Worm (Caenorhabditis elegans): ENCODE measurements around the gene F57G12.1.

The F57G12.1 gene

ce11 chrX:12143693-12144092 lies 27.8 kb downstream of the F57G12.1 start, which contains the start of gene M153.5:
Gene M153.5 (plus strand): TSS chrX:12143993.
- TF ChIP-seq ceh-13 (GFP tag; optimal IDR thresholded peaks at IDR 0.05) = no peak
- TF ChIP-seq tbx-37 (GFP tag; conservative IDR thresholded peaks at IDR 0.05) = no peak
- TF ChIP-seq ceh-36 (tag; optimal IDR thresholded peaks at IDR 0.05) = no peak
- no peak for TF ChIP-seq scrt-1 (GFP tag; IDR thresholded peaks at IDR 0.05)
- TF ChIP-seq hnd-1 (tag; optimal IDR thresholded peaks at IDR 0.05) = no peak
- no peak for TF ChIP-seq ama-1 (optimal IDR thresholded peaks at IDR 0.05)
- TF ChIP-seq tra-4 (tag; optimal IDR thresholded peaks at IDR 0.05) = no peak
- TF ChIP-seq flt-1 (GFP tag; IDR thresholded peaks at IDR 0.05) = no peak
- no peak for TF ChIP-seq ets-7 (tag; optimal IDR thresholded peaks at IDR 0.05)
- TF ChIP-seq hmg-4 (GFP tag; optimal IDR thresholded peaks at IDR 0.05) = no peak
- TF ChIP-seq tbx-11 (GFP tag; IDR thresholded peaks at IDR 0.05) = no peak
- TF ChIP-seq F13C5.2 (tag; optimal IDR thresholded peaks at IDR 0.05) = no peak
- TF ChIP-seq sea-1 (GFP tag; conservative IDR thresholded peaks at IDR 0.05) = no peak
- no peak for TF ChIP-seq hmbx-1 (tag; optimal IDR thresholded peaks at IDR 0.05)
- no peak for TF ChIP-seq aly-1 (tag; optimal IDR thresholded peaks at IDR 0.05)

DNA sequence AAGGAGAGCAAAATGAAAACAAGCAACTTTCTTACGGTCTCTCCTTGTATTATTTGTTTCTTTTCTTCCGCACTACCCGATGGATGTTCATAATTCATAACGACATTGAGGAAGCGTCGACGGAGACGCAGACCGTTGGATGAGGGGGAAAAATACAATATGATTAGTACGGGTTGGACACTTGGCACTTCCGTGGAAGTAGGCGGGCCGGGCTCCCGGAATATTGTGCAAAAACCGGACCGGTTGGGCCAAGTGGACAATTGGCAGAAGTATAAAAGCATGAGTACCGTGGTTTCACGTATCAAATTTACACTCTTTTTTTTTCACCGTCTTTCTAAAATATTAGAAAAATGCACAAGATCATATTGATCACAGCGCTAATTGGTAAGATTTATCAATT lies 28.9 kb downstream of the F57G12.1 start, which contains the start of gene M153.3:
M153.3 (plus strand) TSS at position 301 of the 400 bp plus-strand sequence.
- TF ChIP-seq aly-1 (tag; optimal IDR thresholded peaks at IDR 0.05) (no peak), scrt-1 (GFP tag; IDR thresholded peaks at IDR 0.05) (no peak), sea-1 (GFP tag; conservative IDR thresholded peaks at IDR 0.05) (no peak), ceh-36 (tag; optimal IDR thresholded peaks at IDR 0.05) (no peak), ceh-13 (GFP tag; optimal IDR thresholded peaks at IDR 0.05) (no peak), flt-1 (GFP tag; IDR thresholded peaks at IDR 0.05) (no peak), ets-7 (tag; optimal IDR thresholded peaks at IDR 0.05) (no peak), hnd-1 (tag; optimal IDR thresholded peaks at IDR 0.05) (no peak), F13C5.2 (tag; optimal IDR thresholded peaks at IDR 0.05) (no peak), ama-1 (optimal IDR thresholded peaks at IDR 0.05) (no peak), tra-4 (tag; optimal IDR thresholded peaks at IDR 0.05) (no peak)

DNA sequence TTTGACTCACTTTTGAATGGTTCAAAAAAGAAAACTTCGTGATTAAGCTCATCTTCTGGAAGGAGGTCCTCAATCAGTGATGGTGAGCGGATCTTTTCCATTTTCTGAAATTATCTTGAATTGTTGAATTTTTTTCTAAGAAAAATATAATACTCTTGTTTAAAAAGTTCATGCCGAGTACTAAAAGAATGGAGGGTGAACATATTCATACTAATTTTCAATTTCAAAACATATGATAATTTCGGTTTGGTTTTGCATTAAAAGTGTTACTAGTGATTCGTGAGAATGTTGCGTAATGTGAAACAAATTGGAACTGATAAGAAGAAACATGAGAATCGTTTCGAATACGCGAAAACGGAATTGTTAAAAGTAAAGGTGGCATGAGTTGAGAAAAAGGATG lies 30.4 kb downstream of the F57G12.1 start, which contains the start of gene lyst-1:
lyst-1 (minus strand) TSS at position 101 of the 400 bp plus-strand sequence.
- TF ChIP-seq hmbx-1 (tag; optimal IDR thresholded peaks at IDR 0.05) (no peak), tra-4 (tag; optimal IDR thresholded peaks at IDR 0.05) (no peak), hmg-4 (GFP tag; optimal IDR thresholded peaks at IDR 0.05) (no peak), tbx-37 (GFP tag; conservative IDR thresholded peaks at IDR 0.05) (no peak), ceh-13 (GFP tag; optimal IDR thresholded peaks at IDR 0.05) (no peak), hnd-1 (tag; optimal IDR thresholded peaks at IDR 0.05) (no peak), tbx-11 (GFP tag; IDR thresholded peaks at IDR 0.05) (no peak), pes-1 (GFP tag; IDR thresholded peaks at IDR 0.05) (no peak), scrt-1 (GFP tag; IDR thresholded peaks at IDR 0.05) (no peak), ets-7 (tag; optimal IDR thresholded peaks at IDR 0.05) (no peak), ceh-36 (tag; optimal IDR thresholded peaks at IDR 0.05) (no peak), aly-1 (tag; optimal IDR thresholded peaks at IDR 0.05) (no peak), ama-1 (optimal IDR thresholded peaks at IDR 0.05) (no peak), sea-1 (GFP tag; conservative IDR thresholded peaks at IDR 0.05) (no peak), F13C5.2 (tag; optimal IDR thresholded peaks at IDR 0.05) (no peak), B0310.2 (tag; optimal IDR thresholded peaks at IDR 0.05) (no peak)

- TF ChIP-seq ets-7 (tag; optimal IDR thresholded peaks at IDR 0.05) = no peak
- TF ChIP-seq aly-1 (tag; optimal IDR thresholded peaks at IDR 0.05) = no peak
- no peak for TF ChIP-seq B0310.2 (tag; optimal IDR thresholded peaks at IDR 0.05)
- TF ChIP-seq pes-1 (GFP tag; IDR thresholded peaks at IDR 0.05) = no peak
- TF ChIP-seq sea-1 (GFP tag; conservative IDR thresholded peaks at IDR 0.05) = no peak
- TF ChIP-seq F13C5.2 (tag; optimal IDR thresholded peaks at IDR 0.05) = no peak
These were observed 46.2 kb downstream of the F57G12.1 start, which contains the start of gene lgc-18 for ce11 chrX:12125308-12125707. Gene lgc-18 (plus strand): TSS chrX:12125608.

- TF ChIP-seq B0310.2 (tag; optimal IDR thresholded peaks at IDR 0.05) = no peak
- TF ChIP-seq sea-1 (GFP tag; conservative IDR thresholded peaks at IDR 0.05) = no peak
- TF ChIP-seq hnd-1 (tag; optimal IDR thresholded peaks at IDR 0.05) = no peak
- no peak for TF ChIP-seq hmbx-1 (tag; optimal IDR thresholded peaks at IDR 0.05)
- no peak for TF ChIP-seq aly-1 (tag; optimal IDR thresholded peaks at IDR 0.05)
- no peak for TF ChIP-seq flt-1 (GFP tag; IDR thresholded peaks at IDR 0.05)
These were observed 48.3 kb downstream of the F57G12.1 start, which contains the start of gene T01H10.11 for ce11 chrX:12123152-12123551. Gene T01H10.11 (plus strand): TSS chrX:12123452.

DNA sequence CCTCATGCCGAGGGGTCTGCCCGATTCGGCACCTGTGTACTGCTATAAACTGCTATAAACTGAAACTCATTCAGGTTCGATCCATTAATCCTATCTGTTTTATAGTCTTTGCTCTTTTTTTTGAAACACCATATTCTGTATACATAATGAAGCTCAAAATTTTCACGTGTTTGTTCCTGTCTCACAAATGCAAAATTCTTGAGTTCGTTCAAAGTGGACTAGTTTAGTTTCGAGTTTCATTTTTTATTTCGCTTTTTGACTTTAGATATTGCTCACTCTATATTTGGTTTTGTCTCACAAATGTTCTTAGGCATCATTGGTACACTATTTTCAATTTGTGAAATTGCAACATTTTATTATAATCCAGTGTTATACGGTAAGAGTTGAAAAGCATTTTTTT lies 50.2 kb downstream of the F57G12.1 start, which contains the start of gene lgc-17:
lgc-17 (plus strand) TSS at position 301 of the 400 bp plus-strand sequence.
- TF ChIP-seq ceh-13 (GFP tag; optimal IDR thresholded peaks at IDR 0.05) = no peak
- TF ChIP-seq scrt-1 (GFP tag; IDR thresholded peaks at IDR 0.05) = no peak
- TF ChIP-seq pes-1 (GFP tag; IDR thresholded peaks at IDR 0.05) = no peak
- no peak for TF ChIP-seq flt-1 (GFP tag; IDR thresholded peaks at IDR 0.05)
- no peak for TF ChIP-seq tbx-37 (GFP tag; conservative IDR thresholded peaks at IDR 0.05)
- no peak for TF ChIP-seq ets-7 (tag; optimal IDR thresholded peaks at IDR 0.05)
- TF ChIP-seq tra-4 (tag; optimal IDR thresholded peaks at IDR 0.05) = no peak
- TF ChIP-seq ceh-36 (tag; optimal IDR thresholded peaks at IDR 0.05) = no peak
- no peak for TF ChIP-seq tbx-11 (GFP tag; IDR thresholded peaks at IDR 0.05)
- TF ChIP-seq ama-1 (optimal IDR thresholded peaks at IDR 0.05) = no peak
- no peak for TF ChIP-seq sea-1 (GFP tag; conservative IDR thresholded peaks at IDR 0.05)
- no peak for TF ChIP-seq aly-1 (tag; optimal IDR thresholded peaks at IDR 0.05)
- no peak for TF ChIP-seq F13C5.2 (tag; optimal IDR thresholded peaks at IDR 0.05)
- no peak for TF ChIP-seq hmg-4 (GFP tag; optimal IDR thresholded peaks at IDR 0.05)
- no peak for TF ChIP-seq B0310.2 (tag; optimal IDR thresholded peaks at IDR 0.05)
- no peak for TF ChIP-seq hnd-1 (tag; optimal IDR thresholded peaks at IDR 0.05)
- TF ChIP-seq hmbx-1 (tag; optimal IDR thresholded peaks at IDR 0.05) = no peak

Data from whole organism, early embryonic.